Fruit fly (Drosophila melanogaster): ENCODE results near the gene Mur89F.
A peak's percentile ranks its signal among the peaks of the same experiment; 100 is the strongest.

Gene Mur89F

dm6 chr3R:17209990-17210389, 8.1 kb upstream of the Mur89F start:
- TF ChIP-seq Rel (GFP tag; optimal IDR thresholded peaks at IDR 0.05): no peak
- peak; percentile 65 for TF ChIP-seq Rel (tag; optimal IDR thresholded peaks at IDR 0.05)
- no peak for TF ChIP-seq fru (GFP tag; optimal IDR thresholded peaks at IDR 0.05)
- TF ChIP-seq br (GFP tag; optimal IDR thresholded peaks at IDR 0.05): peak; percentile 12

dm6 chr3R:17206782-17207181, 4.9 kb upstream of the Mur89F start:
- TF ChIP-seq dmrt93B (GFP tag; optimal IDR thresholded peaks at IDR 0.05) (no peak), rgr (GFP tag; optimal IDR thresholded peaks at IDR 0.05) (no peak), usp (GFP tag; optimal IDR thresholded peaks at IDR 0.05) (no peak), Myc (optimal IDR thresholded peaks at IDR 0.05) (no peak), Abd-B (GFP tag; optimal IDR thresholded peaks at IDR 0.05) (no peak), br (GFP tag; optimal IDR thresholded peaks at IDR 0.05) (no peak), HLH106 (tag; optimal IDR thresholded peaks at IDR 0.05) (no peak), Rel (GFP tag; optimal IDR thresholded peaks at IDR 0.05) (no peak), Rel (tag; optimal IDR thresholded peaks at IDR 0.05) (no peak), ey (GFP tag; optimal IDR thresholded peaks at IDR 0.05) (no peak), fru (GFP tag; optimal IDR thresholded peaks at IDR 0.05) (no peak), Hnf4 (GFP tag; optimal IDR thresholded peaks at IDR 0.05) (no peak)

dm6 chr3R:17197599-17197998, 4.3 kb downstream of the Mur89F start:
- TF ChIP-seq Dfd (GFP tag; optimal IDR thresholded peaks at IDR 0.05) (no peak), foxo (GFP tag; optimal IDR thresholded peaks at IDR 0.05) (no peak), rgr (GFP tag; optimal IDR thresholded peaks at IDR 0.05) (no peak), CG32264 (GFP tag; optimal IDR thresholded peaks at IDR 0.05) (no peak), dsf (GFP tag; optimal IDR thresholded peaks at IDR 0.05; ENCODE audit: borderline replicate concordance) (no peak), HLH106 (tag; optimal IDR thresholded peaks at IDR 0.05) (no peak), ey (GFP tag; optimal IDR thresholded peaks at IDR 0.05) (no peak), dmrt93B (GFP tag; optimal IDR thresholded peaks at IDR 0.05) (no peak), Myc (optimal IDR thresholded peaks at IDR 0.05) (no peak), fru (GFP tag; optimal IDR thresholded peaks at IDR 0.05) (no peak), jim (GFP tag; optimal IDR thresholded peaks at IDR 0.05) (no peak), Jra (GFP tag; optimal IDR thresholded peaks at IDR 0.05) (no peak), usp (GFP tag; optimal IDR thresholded peaks at IDR 0.05) (no peak), woc (GFP tag; optimal IDR thresholded peaks at IDR 0.05) (no peak), psq (GFP tag; optimal IDR thresholded peaks at IDR 0.05) (no peak)

dm6 chr3R:17193657-17194056, 8.3 kb downstream of the Mur89F start:
- TF ChIP-seq OdsH (GFP tag; optimal IDR thresholded peaks at IDR 0.05): no peak
- no peak for TF ChIP-seq Dif (GFP tag; optimal IDR thresholded peaks at IDR 0.05; ENCODE audit: partially characterized antibody)
- TF ChIP-seq CG9705 (GFP tag; optimal IDR thresholded peaks at IDR 0.05): no peak
- TF ChIP-seq ey (GFP tag; optimal IDR thresholded peaks at IDR 0.05): no peak
- TF ChIP-seq GATAd (GFP tag; optimal IDR thresholded peaks at IDR 0.05): no peak
- TF ChIP-seq br (GFP tag; optimal IDR thresholded peaks at IDR 0.05): no peak
- no peak for TF ChIP-seq sv (GFP tag; optimal IDR thresholded peaks at IDR 0.05)
- no peak for TF ChIP-seq N (GFP tag; optimal IDR thresholded peaks at IDR 0.05)
- TF ChIP-seq jim (GFP tag; optimal IDR thresholded peaks at IDR 0.05): no peak
- no peak for TF ChIP-seq Sp1 (GFP tag; optimal IDR thresholded peaks at IDR 0.05)
- TF ChIP-seq Myc (optimal IDR thresholded peaks at IDR 0.05): no peak

- TF ChIP-seq Myc (optimal IDR thresholded peaks at IDR 0.05) (no peak), jim (GFP tag; optimal IDR thresholded peaks at IDR 0.05) (no peak), Dif (GFP tag; optimal IDR thresholded peaks at IDR 0.05; ENCODE audit: partially characterized antibody) (no peak), dl (GFP tag; optimal IDR thresholded peaks at IDR 0.05; ENCODE audit: insufficient read depth in 1 of 2, partially characterized antibody in 2 of 2) (no peak), brk (GFP tag; optimal IDR thresholded peaks at IDR 0.05) (no peak), psq (GFP tag; optimal IDR thresholded peaks at IDR 0.05) (no peak), fru (GFP tag; optimal IDR thresholded peaks at IDR 0.05) (no peak), sv (GFP tag; optimal IDR thresholded peaks at IDR 0.05) (no peak), dsf (GFP tag; optimal IDR thresholded peaks at IDR 0.05; ENCODE audit: borderline replicate concordance) (no peak), CrebA (GFP tag; optimal IDR thresholded peaks at IDR 0.05; ENCODE audit: borderline replicate concordance) (no peak), Hr78 (GFP tag; optimal IDR thresholded peaks at IDR 0.05) (no peak), Dfd (GFP tag; optimal IDR thresholded peaks at IDR 0.05) (no peak), Hnf4 (GFP tag; optimal IDR thresholded peaks at IDR 0.05) (no peak), Rel (GFP tag; optimal IDR thresholded peaks at IDR 0.05) (no peak), Rel (tag; optimal IDR thresholded peaks at IDR 0.05) (no peak), sage (GFP tag; optimal IDR thresholded peaks at IDR 0.05) (no peak), Hr83 (GFP tag; optimal IDR thresholded peaks at IDR 0.05; ENCODE audit: poor library complexity, severe bottlenecking) (no peak), Abd-B (GFP tag; optimal IDR thresholded peaks at IDR 0.05) (no peak), rgr (GFP tag; optimal IDR thresholded peaks at IDR 0.05) (no peak)
Observed at dm6 chr3R:17192009-17192408, 9.9 kb downstream of the Mur89F start.
